Worm (Caenorhabditis elegans) whole organism, young adult: Measurements from ENCODE around the gene F08G5.3.

Experiments
- B0261.1 ChIP-seq: sonication (generic microtip); optimal IDR thresholded peaks from 2 replicates; lab custom pipeline; 2016; ENCODE audit warnings: mild to moderate bottlenecking, missing genetic modification characterization, moderate library complexity, missing compliant biosample characterization
- B0336.3 ChIP-seq: fragments of 200-800 bp; sonication (Bioruptor generic); IDR thresholded peaks from 2 replicates; pipeline ENCODE4 v1.3.6; 2022; ENCODE audit warnings: missing genetic modification characterization, missing compliant biosample characterization
- C17E4.6 ChIP-seq: fragments of 200-800 bp; sonication (Bioruptor generic); IDR thresholded peaks from 2 replicates; pipeline ENCODE4 v1.3.6; 2022; ENCODE audit warnings: missing genetic modification reagents, missing genetic modification characterization, missing compliant biosample characterization
- F33H1.4 ChIP-seq: fragments of 200-800 bp; sonication (Bioruptor generic); IDR thresholded peaks from 2 replicates; pipeline ENCODE4 v1.3.6; 2022; ENCODE audit warnings: missing genetic modification reagents, missing genetic modification characterization, missing compliant biosample characterization
- F57A8.1 ChIP-seq: fragments of 200-800 bp; sonication (Bioruptor generic); optimal IDR thresholded peaks from 2 replicates; lab custom pipeline; 2018; ENCODE audit warnings: mild to moderate bottlenecking, missing genetic modification characterization, moderate library complexity, missing compliant biosample characterization
- K11D2.4 ChIP-seq: fragments of 200-800 bp; sonication (Bioruptor generic); IDR thresholded peaks from 2 replicates; pipeline ENCODE4 v1.3.6; 2022; ENCODE audit warnings: missing genetic modification reagents, missing genetic modification characterization, missing compliant biosample characterization
- T26A5.8 ChIP-seq: sonication (generic microtip); optimal IDR thresholded peaks from 2 replicates; lab custom pipeline; 2016; ENCODE audit warnings: missing genetic modification characterization, missing compliant biosample characterization
- Y67H2A.10 ChIP-seq: fragments of 200-800 bp; sonication (Bioruptor generic); conservative IDR thresholded peaks from 2 replicates; pipeline ENCODE4 v1.3.6; 2022; ENCODE audit warnings: missing genetic modification reagents, missing genetic modification characterization, missing compliant biosample characterization
- ama-1 ChIP-seq, 3 experiments: fragments of 150-350 bp in 1 of 3; sonication (generic microtip) in 2 of 3; optimal IDR thresholded peaks; 2 replicates each; lab custom pipeline; 2014 to 2018; ENCODE audit warnings: missing biosample characterization in 2 of 3, missing genetic modification characterization in 2 of 3, missing genetic modification reagents in 2 of 3
- aptf-3 ChIP-seq: fragments of 200-800 bp; sonication (Bioruptor generic); IDR thresholded peaks from 2 replicates; pipeline ENCODE4 v1.3.6; 2022; ENCODE audit warnings: missing genetic modification characterization, missing compliant biosample characterization
- bed-2 ChIP-seq: fragments of 200-800 bp; sonication (Bioruptor generic); IDR thresholded peaks from 2 replicates; pipeline ENCODE4 v1.3.6; 2022; ENCODE audit warnings: missing genetic modification reagents, missing genetic modification characterization, missing compliant biosample characterization
- ccch-3 ChIP-seq: fragments of 200-800 bp; sonication (Bioruptor generic); optimal IDR thresholded peaks from 2 replicates; lab custom pipeline; 2018; ENCODE audit warnings: mild to moderate bottlenecking, missing genetic modification characterization, missing compliant biosample characterization
- ceh-100 ChIP-seq: fragments of 200-800 bp; sonication (Bioruptor generic); IDR thresholded peaks from 2 replicates; pipeline ENCODE4 v1.3.6; 2022; ENCODE audit warnings: missing genetic modification reagents, missing genetic modification characterization, missing compliant biosample characterization
- ceh-27 ChIP-seq: fragments of 200-800 bp; sonication (Bioruptor generic); optimal IDR thresholded peaks from 2 replicates; lab custom pipeline; 2018; ENCODE audit warnings: mild to moderate bottlenecking, missing genetic modification characterization, moderate library complexity, missing compliant biosample characterization
- ceh-40 ChIP-seq: fragments of 200-800 bp; sonication (Bioruptor generic); IDR thresholded peaks from 2 replicates; pipeline ENCODE4 v1.3.6; 2022; ENCODE audit warnings: missing genetic modification characterization, missing compliant biosample characterization
- chd-7 ChIP-seq: sonication (generic microtip); optimal IDR thresholded peaks from 2 replicates; lab custom pipeline; 2016; ENCODE audit warnings: mild to moderate bottlenecking, missing genetic modification characterization, moderate library complexity, missing compliant biosample characterization
- dpl-1 ChIP-seq: fragments of 150-350 bp; optimal IDR thresholded peaks from 2 replicates; lab custom pipeline; 2014; ENCODE audit warnings: missing biosample characterization, missing genetic modification reagents, missing genetic modification characterization
- efl-1 ChIP-seq: fragments of 150-350 bp; optimal IDR thresholded peaks from 2 replicates; lab custom pipeline; 2014; ENCODE audit warnings: missing biosample characterization, missing genetic modification reagents, missing genetic modification characterization
- him-1 ChIP-seq: sonication (generic microtip); optimal IDR thresholded peaks from 2 replicates; lab custom pipeline; 2016; ENCODE audit warnings: missing genotype, missing genetic modification reagents, missing genetic modification characterization, missing compliant biosample characterization
- hlh-12 ChIP-seq: sonication (generic microtip); optimal IDR thresholded peaks from 2 replicates; lab custom pipeline; 2016; ENCODE audit warnings: missing genetic modification characterization, missing compliant biosample characterization
- hlh-26 ChIP-seq: fragments of 200-800 bp; sonication (Bioruptor generic); conservative IDR thresholded peaks from 2 replicates; pipeline ENCODE4 v1.3.6; 2022; ENCODE audit warnings: missing genetic modification reagents, missing genetic modification characterization, missing compliant biosample characterization
- let-607 ChIP-seq, 2 experiments: fragments of 200-800 bp in 1 of 2; sonication (Bioruptor generic) in 1 of 2; sonication (generic microtip) in 1 of 2; optimal IDR thresholded peaks; 2 replicates each; lab custom pipeline; 2016 to 2018; ENCODE audit warnings: mild to moderate bottlenecking in 2 of 2, missing compliant biosample characterization in 2 of 2, missing genetic modification characterization in 2 of 2, moderate library complexity in 2 of 2, missing genotype in 1 of 2
- lin-35 ChIP-seq, 3 experiments: fragments of 150-350 bp in 2 of 3; sonication (generic microtip) in 1 of 3; optimal IDR thresholded peaks; 2 replicates each; lab custom pipeline; 2014 to 2018; ENCODE audit warnings: missing biosample characterization in 3 of 3, missing genetic modification characterization in 3 of 3, missing genetic modification reagents in 3 of 3
- lin-54 ChIP-seq: fragments of 200-800 bp; sonication (Bioruptor generic); optimal IDR thresholded peaks from 2 replicates; lab custom pipeline; 2018; ENCODE audit warnings: mild to moderate bottlenecking, missing genetic modification characterization, missing compliant biosample characterization
- lir-1 ChIP-seq: fragments of 200-800 bp; sonication (Bioruptor generic); conservative IDR thresholded peaks from 2 replicates; pipeline ENCODE4 v1.3.6; 2022; ENCODE audit warnings: missing genetic modification reagents, missing genetic modification characterization, missing compliant biosample characterization
- madf-10 ChIP-seq: sonication (generic microtip); optimal IDR thresholded peaks from 2 replicates; lab custom pipeline; 2016; ENCODE audit warnings: mild to moderate bottlenecking, missing genetic modification characterization, missing compliant biosample characterization
- madf-3 ChIP-seq: fragments of 200-800 bp; sonication (Bioruptor generic); IDR thresholded peaks from 2 replicates; pipeline ENCODE4 v1.3.6; 2022; ENCODE audit warnings: missing genetic modification reagents, missing genetic modification characterization, missing compliant biosample characterization
- madf-6 ChIP-seq: fragments of 200-800 bp; sonication (Bioruptor generic); IDR thresholded peaks from 2 replicates; pipeline ENCODE4 v1.3.6; 2022; ENCODE audit warnings: missing genetic modification reagents, missing genetic modification characterization, missing compliant biosample characterization
- madf-8 ChIP-seq: fragments of 200-800 bp; sonication (Bioruptor generic); conservative IDR thresholded peaks from 2 replicates; pipeline ENCODE4 v1.3.6; 2022; ENCODE audit warnings: missing genetic modification reagents, missing genetic modification characterization, missing compliant biosample characterization
- mcd-1 ChIP-seq: fragments of 200-800 bp; sonication (Bioruptor generic); IDR thresholded peaks from 2 replicates; pipeline ENCODE4 v1.3.6; 2022; ENCODE audit warnings: missing genetic modification reagents, missing genetic modification characterization, missing compliant biosample characterization
- mel-28 ChIP-seq: sonication (generic microtip); optimal IDR thresholded peaks from 2 replicates; lab custom pipeline; 2016; ENCODE audit warnings: borderline replicate concordance, mild to moderate bottlenecking, missing genetic modification characterization, missing compliant biosample characterization
- nfya-1 ChIP-seq: sonication (generic microtip); optimal IDR thresholded peaks from 2 replicates; lab custom pipeline; 2017; ENCODE audit warnings: antibody characterized with exemption, missing compliant biosample characterization, missing genetic modification characterization, borderline replicate concordance; ENCODE audit not compliant: insufficient read depth
- nfya-2 ChIP-seq: fragments of 200-800 bp; sonication (Bioruptor generic); IDR thresholded peaks from 2 replicates; pipeline ENCODE4 v1.3.6; 2022; ENCODE audit warnings: missing genetic modification reagents, missing genetic modification characterization, missing compliant biosample characterization
- nhr-179 ChIP-seq: sonication (generic microtip); optimal IDR thresholded peaks from 2 replicates; lab custom pipeline; 2016; ENCODE audit warnings: mild to moderate bottlenecking, missing genetic modification characterization, missing compliant biosample characterization
- nhr-27 ChIP-seq: fragments of 200-800 bp; sonication (Bioruptor generic); optimal IDR thresholded peaks from 2 replicates; lab custom pipeline; 2018; ENCODE audit warnings: mild to moderate bottlenecking, missing genetic modification characterization, moderate library complexity, missing compliant biosample characterization
- nhr-80 ChIP-seq: sonication (generic microtip); optimal IDR thresholded peaks from 2 replicates; lab custom pipeline; 2016; ENCODE audit warnings: missing genetic modification characterization, missing compliant biosample characterization
- rcor-1 ChIP-seq: fragments of 200-800 bp; sonication (Bioruptor generic); IDR thresholded peaks from 2 replicates; pipeline ENCODE4 v1.3.6; 2022; ENCODE audit warnings: missing genetic modification reagents, missing genetic modification characterization, missing compliant biosample characterization
- rec-8 ChIP-seq, 2 experiments: sonication (generic microtip); optimal IDR thresholded peaks; 2 replicates each; lab custom pipeline; 2016; ENCODE audit warnings: mild to moderate bottlenecking in 2 of 2, missing genetic modification characterization in 2 of 2, missing genetic modification reagents in 2 of 2, missing genotype in 2 of 2, missing biosample characterization in 1 of 2, missing compliant biosample characterization in 1 of 2, moderate library complexity in 1 of 2
- repo-1 ChIP-seq: sonication (generic microtip); optimal IDR thresholded peaks from 2 replicates; lab custom pipeline; 2017; ENCODE audit warnings: mild to moderate bottlenecking, missing genetic modification characterization, missing compliant biosample characterization
- sdz-38 ChIP-seq: sonication (generic microtip); optimal IDR thresholded peaks from 2 replicates; lab custom pipeline; 2016; ENCODE audit warnings: missing genotype, missing genetic modification characterization, missing compliant biosample characterization
- sea-2 ChIP-seq: fragments of 200-800 bp; sonication (Bioruptor generic); IDR thresholded peaks from 2 replicates; pipeline ENCODE4 v1.3.6; 2022; ENCODE audit warnings: missing genetic modification characterization, missing compliant biosample characterization
- snpc-1.1 ChIP-seq: sonication (generic microtip); optimal IDR thresholded peaks from 2 replicates; lab custom pipeline; 2017; ENCODE audit warnings: missing genetic modification characterization, mild to moderate bottlenecking, missing compliant biosample characterization, antibody characterized with exemption, moderate library complexity, missing genotype, missing genetic modification reagents; ENCODE audit not compliant: insufficient read depth
- snpc-3.4 ChIP-seq: sonication (generic microtip); optimal IDR thresholded peaks from 2 replicates; lab custom pipeline; 2017; ENCODE audit warnings: missing genetic modification characterization, mild to moderate bottlenecking, missing compliant biosample characterization, antibody characterized with exemption, moderate library complexity, missing genotype, missing genetic modification reagents
- tbx-9 ChIP-seq: sonication (generic microtip); optimal IDR thresholded peaks from 2 replicates; lab custom pipeline; 2016; ENCODE audit warnings: borderline replicate concordance, missing genetic modification characterization, inconsistent platforms, missing compliant biosample characterization
- ztf-18 ChIP-seq: sonication (generic microtip); optimal IDR thresholded peaks from 2 replicates; lab custom pipeline; 2016; ENCODE audit warnings: missing genotype, mild to moderate bottlenecking, missing genetic modification characterization, missing compliant biosample characterization
- ztf-26 ChIP-seq: sonication (generic microtip); optimal IDR thresholded peaks from 2 replicates; lab custom pipeline; 2017; ENCODE audit warnings: missing genetic modification characterization, missing compliant biosample characterization
- ztf-28 ChIP-seq: fragments of 200-800 bp; sonication (Bioruptor generic); IDR thresholded peaks from 2 replicates; pipeline ENCODE4 v1.3.6; 2022; ENCODE audit warnings: missing genetic modification reagents, missing genetic modification characterization, missing compliant biosample characterization
- ztf-3 ChIP-seq: fragments of 200-800 bp; sonication (Bioruptor generic); optimal IDR thresholded peaks from 2 replicates; lab custom pipeline; 2018; ENCODE audit warnings: mild to moderate bottlenecking, missing genetic modification characterization, missing compliant biosample characterization
- ztf-6 ChIP-seq: fragments of 200-800 bp; sonication (Bioruptor generic); IDR thresholded peaks from 2 replicates; pipeline ENCODE4 v1.3.6; 2022; ENCODE audit warnings: missing genetic modification reagents, missing genetic modification characterization, missing compliant biosample characterization

Gene F08G5.3

DNA sequence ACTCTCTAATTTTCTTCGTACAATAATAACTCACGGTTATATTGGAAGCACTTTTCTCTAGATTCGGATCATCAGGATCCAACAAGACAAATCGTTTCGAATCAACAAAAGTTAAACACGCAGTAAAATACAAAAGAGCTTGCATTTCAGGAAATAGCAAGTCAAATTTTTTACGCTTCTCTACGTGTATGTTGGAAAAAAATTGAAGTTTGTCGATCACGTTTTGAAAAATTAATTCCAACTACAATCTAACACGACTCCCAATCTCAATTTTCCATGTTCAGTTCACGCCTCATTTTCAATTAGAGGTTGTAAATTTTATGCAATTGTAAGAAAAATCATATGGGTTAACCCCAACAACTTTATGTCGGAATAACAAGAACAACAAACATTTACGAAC is 27.4 kb downstream of the F08G5.3 start, which contains the start of gene spe-45 (continued):
- TF ChIP-seq him-1 (tag; lab: Kevin White, UChicago) (peak; percentile 32), C17E4.6 (GFP tag; lab: Robert Waterston, UW) (no peak), B0261.1 (no peak), aptf-3 (GFP tag; lab: Robert Waterston, UW) (no peak), mel-28 (tag; lab: Kevin White, UChicago) (no peak), madf-6 (peak; percentile 73), snpc-1.1 (tag; lab: Kevin White, UChicago) (no peak), nhr-80 (tag; lab: Kevin White, UChicago) (no peak), lin-35 (GFP tag; optimal IDR thresholded peaks at IDR 0.05; lab: Kevin White, UChicago) (peak in 1 of 3 experiments; percentile 38), nhr-27 (tag; lab: Kevin White, UChicago) (no peak), mcd-1 (GFP tag; lab: Robert Waterston, UW) (no peak; the same call in 1 of the 2 replicates), ztf-28 (no peak), madf-8 (GFP tag; lab: Robert Waterston, UW) (no peak), ceh-40 (GFP tag; lab: Robert Waterston, UW) (no peak), nfya-2 (GFP tag; lab: Robert Waterston, UW) (no peak), T26A5.8 (tag; lab: Kevin White, UChicago) (no peak), sdz-38 (tag; lab: Kevin White, UChicago) (no peak), lir-1 (no peak), ama-1 (optimal IDR thresholded peaks at IDR 0.05; lab: Kevin White, UChicago) (no peak), ama-1 (GFP tag; optimal IDR thresholded peaks at IDR 0.05; lab: Kevin White, UChicago) (peak in 1 of 2 experiments; percentile 74), ceh-27 (no peak), Y67H2A.10 (no peak), repo-1 (tag; lab: Kevin White, UChicago) (no peak), B0336.3 (GFP tag; lab: Robert Waterston, UW) (peak; percentile 83), ztf-3 (GFP tag; lab: Kevin White, UChicago) (no peak), F57A8.1 (GFP tag; lab: Kevin White, UChicago) (no peak), nfya-1 (no peak), let-607 (tag; optimal IDR thresholded peaks at IDR 0.05; lab: Kevin White, UChicago) (no peak), lin-54 (GFP tag; lab: Kevin White, UChicago) (peak; percentile 73), ztf-6 (GFP tag; lab: Robert Waterston, UW) (no peak), rec-8 (tag; optimal IDR thresholded peaks at IDR 0.05; lab: Kevin White, UChicago) (no peak), madf-10 (tag; lab: Kevin White, UChicago) (no peak), bed-2 (GFP tag; lab: Robert Waterston, UW) (no peak), ccch-3 (GFP tag; lab: Kevin White, UChicago) (no peak), sea-2 (GFP tag; lab: Robert Waterston, UW) (no peak), chd-7 (tag; lab: Kevin White, UChicago) (no peak), K11D2.4 (GFP tag; lab: Robert Waterston, UW) (no peak), snpc-3.4 (tag; lab: Kevin White, UChicago) (peak; percentile 43), hlh-12 (tag; lab: Kevin White, UChicago) (no peak), F33H1.4 (GFP tag; lab: Robert Waterston, UW) (peak; percentile 43), rcor-1 (GFP tag; lab: Robert Waterston, UW) (peak; percentile 32; the same call in 1 of the 2 replicates), nhr-179 (tag; lab: Kevin White, UChicago) (no peak), ztf-18 (tag; lab: Kevin White, UChicago) (no peak), hlh-26 (no peak), madf-3 (GFP tag; lab: Robert Waterston, UW) (peak; percentile 41; the same call in 1 of the 2 replicates), ceh-100 (GFP tag; lab: Robert Waterston, UW) (peak; percentile 45; the same call in 1 of the 2 replicates), dpl-1 (GFP tag; lab: Kevin White, UChicago) (no peak), ztf-26 (tag; lab: Kevin White, UChicago) (no peak), efl-1 (no peak), tbx-9 (no peak)
